Worm (Caenorhabditis elegans): Measurements from ENCODE around the gene cnnm-5.
A peak's percentile ranks its signal among the peaks of the same experiment; 100 is the strongest.

The cnnm-5 gene

DNA sequence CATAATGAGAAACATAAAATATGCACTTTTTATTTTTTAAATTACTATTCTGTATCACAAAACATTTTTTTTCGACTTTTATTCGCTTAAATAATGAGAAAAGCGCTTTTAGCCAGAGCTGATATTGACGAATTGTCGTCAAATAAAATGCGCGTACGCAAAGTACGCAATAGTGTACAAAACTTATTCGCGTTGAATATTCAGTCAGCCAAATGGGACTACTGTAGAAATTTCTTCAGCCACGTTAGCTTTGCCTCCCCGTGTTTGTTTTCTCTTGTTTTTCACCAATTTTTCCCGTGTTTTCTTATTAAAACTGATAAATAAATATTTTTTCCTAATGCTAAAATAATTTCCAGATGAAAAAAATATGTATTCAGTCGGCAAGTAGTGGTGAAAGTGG, 28.0 kb upstream of the cnnm-5 start:
- TF ChIP-seq cebp-1 (GFP tag; IDR thresholded peaks at IDR 0.05) (peak; percentile 73), cebp-1 (tag; optimal IDR thresholded peaks at IDR 0.05) (peak; percentile 39), let-607 (tag; optimal IDR thresholded peaks at IDR 0.05) (peak in 1 of 2 experiments; percentile 60), C06A6.2 (GFP tag; conservative IDR thresholded peaks at IDR 0.05) (peak; percentile 68), Y95B8A.8 (GFP tag; IDR thresholded peaks at IDR 0.05) (0 out of 2 replicates have a peak, but pooled peaks have one; percentile 53), lin-54 (GFP tag; optimal IDR thresholded peaks at IDR 0.05) (peak; percentile 28), dox-1 (GFP tag; IDR thresholded peaks at IDR 0.05) (peak; percentile 91), let-526 (GFP tag; IDR thresholded peaks at IDR 0.05) (peak; percentile 85; the same call in 1 of the 2 replicates), K11D2.4 (GFP tag; IDR thresholded peaks at IDR 0.05) (peak; percentile 94), ceh-91 (GFP tag; IDR thresholded peaks at IDR 0.05) (peak; percentile 64; the same call in 1 of the 2 replicates), ekl-4 (GFP tag; IDR thresholded peaks at IDR 0.05) (peak; percentile 50; the same call in 1 of the 2 replicates), ceh-27 (GFP tag; optimal IDR thresholded peaks at IDR 0.05) (peak; percentile 4), attf-5 (GFP tag; optimal IDR thresholded peaks at IDR 0.05) (peak; percentile 28), nfyb-1 (GFP tag; IDR thresholded peaks at IDR 0.05) (peak; percentile 89), rcor-1 (GFP tag; IDR thresholded peaks at IDR 0.05) (peak; percentile 73), aptf-2 (GFP tag; conservative IDR thresholded peaks at IDR 0.05) (0 out of 2 replicates have a peak, but pooled peaks have one; percentile 15), sea-2 (GFP tag; IDR thresholded peaks at IDR 0.05) (0 out of 2 replicates have a peak, but pooled peaks have one; percentile 13), C17E4.6 (GFP tag; IDR thresholded peaks at IDR 0.05) (peak; percentile 47; the same call in 1 of the 2 replicates), egl-18 (GFP tag; IDR thresholded peaks at IDR 0.05) (peak; percentile 56; the same call in 1 of the 2 replicates), mcd-1 (GFP tag; IDR thresholded peaks at IDR 0.05) (peak; percentile 91), F33H1.4 (GFP tag; IDR thresholded peaks at IDR 0.05) (peak; percentile 59), egrh-3 (GFP tag; IDR thresholded peaks at IDR 0.05) (0 out of 2 replicates have a peak, but pooled peaks have one; percentile 11), bed-2 (GFP tag; IDR thresholded peaks at IDR 0.05) (peak; percentile 81), attf-3 (GFP tag; conservative IDR thresholded peaks at IDR 0.05) (peak; percentile 68), pbrm-1 (GFP tag; IDR thresholded peaks at IDR 0.05) (peak; percentile 80), egl-44 (GFP tag; IDR thresholded peaks at IDR 0.05) (0 out of 2 replicates have a peak, but pooled peaks have one; percentile 36), ztf-28 (GFP tag; IDR thresholded peaks at IDR 0.05) (peak; percentile 59; the same call in 1 of the 2 replicates), hmg-1.2 (GFP tag; IDR thresholded peaks at IDR 0.05) (peak; percentile 96), lin-40 (tag; optimal IDR thresholded peaks at IDR 0.05) (peak; percentile 50)

DNA sequence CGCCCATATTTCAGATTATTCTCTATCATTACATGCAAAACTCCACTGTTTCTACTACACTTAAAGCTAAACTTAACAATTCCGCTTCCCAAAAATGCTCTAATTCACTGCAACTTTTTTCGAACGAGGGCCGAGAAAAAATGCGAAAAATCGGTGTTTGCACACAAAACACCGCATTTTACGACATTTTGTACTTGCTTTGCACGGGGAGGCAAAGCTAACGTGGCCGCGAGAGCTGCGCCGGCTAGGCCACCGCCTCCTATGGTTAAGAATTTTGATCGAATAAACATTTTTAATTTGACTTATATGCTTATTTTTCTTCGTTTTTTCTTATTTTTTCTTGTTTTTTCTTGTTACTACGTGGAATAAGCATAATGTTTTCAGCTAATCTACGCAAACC, 25.9 kb upstream of the cnnm-5 start:
- peak; percentile 72 for TF ChIP-seq rcor-1 (GFP tag; IDR thresholded peaks at IDR 0.05)
- 0 out of 2 replicates have a peak, but pooled peaks have one; percentile 46 for TF ChIP-seq Y53G8AR.9 (GFP tag; conservative IDR thresholded peaks at IDR 0.05)
- peak; percentile 95 for TF ChIP-seq mcd-1 (GFP tag; IDR thresholded peaks at IDR 0.05)
- TF ChIP-seq Y67H2A.10 (GFP tag; conservative IDR thresholded peaks at IDR 0.05) = peak; percentile 80
- TF ChIP-seq lin-40 (tag; optimal IDR thresholded peaks at IDR 0.05) = peak; percentile 35
- peak; percentile 60; the same call in 1 of the 2 replicates for TF ChIP-seq F33H1.4 (GFP tag; IDR thresholded peaks at IDR 0.05)
- TF ChIP-seq ceh-100 (GFP tag; IDR thresholded peaks at IDR 0.05) = peak; percentile 44; the same call in 1 of the 2 replicates
- TF ChIP-seq ceh-91 (GFP tag; IDR thresholded peaks at IDR 0.05) = peak; percentile 49; the same call in 1 of the 2 replicates
- TF ChIP-seq bed-2 (GFP tag; IDR thresholded peaks at IDR 0.05) = peak; percentile 91
- peak; percentile 60 for TF ChIP-seq attf-5 (GFP tag; optimal IDR thresholded peaks at IDR 0.05)
- peak; percentile 80; the same call in 1 of the 2 replicates for TF ChIP-seq ztf-28 (GFP tag; IDR thresholded peaks at IDR 0.05)
- peak; percentile 76 for TF ChIP-seq lir-1 (GFP tag; conservative IDR thresholded peaks at IDR 0.05)
- peak; percentile 88 for TF ChIP-seq pbrm-1 (GFP tag; IDR thresholded peaks at IDR 0.05)
- TF ChIP-seq cebp-1 (GFP tag; IDR thresholded peaks at IDR 0.05) = peak; percentile 79
- TF ChIP-seq cebp-1 (tag; optimal IDR thresholded peaks at IDR 0.05) = peak; percentile 46
- TF ChIP-seq attf-3 (GFP tag; conservative IDR thresholded peaks at IDR 0.05) = peak; percentile 78
- TF ChIP-seq let-526 (GFP tag; IDR thresholded peaks at IDR 0.05) = peak; percentile 88
- peak; percentile 22 for TF ChIP-seq lin-54 (GFP tag; optimal IDR thresholded peaks at IDR 0.05)
- peak; percentile 70 for TF ChIP-seq egrh-3 (GFP tag; IDR thresholded peaks at IDR 0.05)
- TF ChIP-seq K11D2.4 (GFP tag; IDR thresholded peaks at IDR 0.05) = peak; percentile 95
- peak; percentile 98 for TF ChIP-seq hmg-1.2 (GFP tag; IDR thresholded peaks at IDR 0.05)
- TF ChIP-seq aptf-2 (GFP tag; conservative IDR thresholded peaks at IDR 0.05) = peak; percentile 60; the same call in 1 of the 2 replicates
- TF ChIP-seq nfyb-1 (GFP tag; IDR thresholded peaks at IDR 0.05) = peak; percentile 94
- TF ChIP-seq B0019.2 (GFP tag; conservative IDR thresholded peaks at IDR 0.05) = 0 out of 2 replicates have a peak, but pooled peaks have one; percentile 29
- TF ChIP-seq ztf-6 (GFP tag; IDR thresholded peaks at IDR 0.05) = peak; percentile 46; the same call in 1 of the 2 replicates
- TF ChIP-seq Y95B8A.8 (GFP tag; IDR thresholded peaks at IDR 0.05) = peak; percentile 52; the same call in 1 of the 2 replicates
- peak; percentile 88 for TF ChIP-seq dox-1 (GFP tag; IDR thresholded peaks at IDR 0.05)
- peak; percentile 83; the same call in 1 of the 2 replicates for TF ChIP-seq sea-2 (GFP tag; IDR thresholded peaks at IDR 0.05)
- TF ChIP-seq C06A6.2 (GFP tag; conservative IDR thresholded peaks at IDR 0.05) = peak; percentile 69; the same call in 1 of the 2 replicates
- 0 out of 2 replicates have a peak, but pooled peaks have one; percentile 53 for TF ChIP-seq lin-26 (GFP tag; IDR thresholded peaks at IDR 0.05)
- peak; percentile 20 for TF ChIP-seq ceh-27 (GFP tag; optimal IDR thresholded peaks at IDR 0.05)
- peak; percentile 70 for TF ChIP-seq ekl-4 (GFP tag; IDR thresholded peaks at IDR 0.05)
- 0 out of 2 replicates have a peak, but pooled peaks have one; percentile 61 for TF ChIP-seq egl-44 (GFP tag; IDR thresholded peaks at IDR 0.05)
